Worm (Caenorhabditis elegans) whole organism, late embryonic: ENCODE data around the gene F07F6.7.

Source experiments
- C08G9.2 ChIP-seq: sonication (generic microtip); optimal IDR thresholded peaks from 2 replicates; lab custom pipeline; 2016; ENCODE audit warnings: mild to moderate bottlenecking, missing genetic modification characterization, moderate library complexity, missing compliant biosample characterization
- T23F11.4 ChIP-seq: fragments of 200-800 bp; sonication (Bioruptor generic); optimal IDR thresholded peaks from 2 replicates; lab custom pipeline; 2018; ENCODE audit warnings: mild to moderate bottlenecking, missing genetic modification characterization, missing compliant biosample characterization
- Y22D7AL.16 ChIP-seq: sonication (generic microtip); optimal IDR thresholded peaks from 2 replicates; lab custom pipeline; 2016; ENCODE audit warnings: missing genetic modification characterization, missing compliant biosample characterization
- ahr-1 ChIP-seq: sonication (generic microtip); optimal IDR thresholded peaks from 2 replicates; lab custom pipeline; 2016; ENCODE audit warnings: missing genetic modification characterization, missing compliant biosample characterization
- ceh-31 ChIP-seq: sonication (generic microtip); optimal IDR thresholded peaks from 2 replicates; lab custom pipeline; 2016; ENCODE audit warnings: missing genetic modification characterization, missing compliant biosample characterization
- ceh-34 ChIP-seq: sonication (generic microtip); optimal IDR thresholded peaks from 2 replicates; lab custom pipeline; 2016; ENCODE audit warnings: mild to moderate bottlenecking, missing genetic modification characterization, missing compliant biosample characterization
- ceh-45 ChIP-seq: fragments of 200-800 bp; sonication (Bioruptor generic); IDR thresholded peaks from 2 replicates; pipeline ENCODE4 v1.3.6; 2022; ENCODE audit warnings: missing genetic modification reagents, missing genetic modification characterization, missing compliant biosample characterization
- ceh-48 ChIP-seq: sonication (generic microtip); optimal IDR thresholded peaks from 2 replicates; lab custom pipeline; 2016; ENCODE audit warnings: missing genetic modification characterization, inconsistent platforms, missing compliant biosample characterization
- ceh-9 ChIP-seq: sonication (generic microtip); optimal IDR thresholded peaks from 2 replicates; lab custom pipeline; 2016; ENCODE audit warnings: mild to moderate bottlenecking, missing genetic modification characterization, inconsistent platforms, missing compliant biosample characterization
- dve-1 ChIP-seq: sonication (generic microtip); optimal IDR thresholded peaks from 2 replicates; lab custom pipeline; 2017; ENCODE audit warnings: antibody characterized with exemption, mild to moderate bottlenecking, missing genetic modification characterization, missing compliant biosample characterization
- elt-2 ChIP-seq: sonication (generic microtip); optimal IDR thresholded peaks from 2 replicates; lab custom pipeline; 2016; ENCODE audit warnings: missing genetic modification reagents, missing genetic modification characterization, missing compliant biosample characterization
- elt-4 ChIP-seq: sonication (generic microtip); optimal IDR thresholded peaks from 2 replicates; lab custom pipeline; 2016; ENCODE audit warnings: missing genetic modification characterization, missing compliant biosample characterization
- fkh-10 ChIP-seq: fragments of 150-350 bp; optimal IDR thresholded peaks from 2 replicates; lab custom pipeline; 2014; ENCODE audit warnings: missing biosample characterization, missing genetic modification reagents, missing genetic modification characterization
- hlh-15 ChIP-seq: sonication (generic microtip); optimal IDR thresholded peaks from 2 replicates; lab custom pipeline; 2016; ENCODE audit warnings: missing genetic modification characterization, missing compliant biosample characterization
- hlh-30 ChIP-seq: sonication (generic microtip); optimal IDR thresholded peaks from 2 replicates; lab custom pipeline; 2017; ENCODE audit warnings: antibody characterized with exemption, missing genetic modification characterization, missing compliant biosample characterization; ENCODE audit not compliant: insufficient read depth
- hlh-6 ChIP-seq: sonication (generic microtip); optimal IDR thresholded peaks from 2 replicates; lab custom pipeline; 2016; ENCODE audit warnings: missing genotype, missing genetic modification characterization, missing compliant biosample characterization
- hlh-8 ChIP-seq: sonication (generic microtip); optimal IDR thresholded peaks from 2 replicates; lab custom pipeline; 2016; ENCODE audit warnings: missing genotype, missing genetic modification characterization, missing compliant biosample characterization
- nhr-232 ChIP-seq: sonication (generic microtip); optimal IDR thresholded peaks from 2 replicates; lab custom pipeline; 2016; ENCODE audit warnings: missing genetic modification characterization, missing compliant biosample characterization
- pag-3 ChIP-seq: sonication (generic microtip); optimal IDR thresholded peaks from 2 replicates; lab custom pipeline; 2016; ENCODE audit warnings: missing compliant biosample characterization, missing genetic modification characterization, borderline replicate concordance
- pat-9 ChIP-seq: fragments of 200-800 bp; sonication (Bioruptor generic); optimal IDR thresholded peaks from 2 replicates; lab custom pipeline; 2018; ENCODE audit warnings: mild to moderate bottlenecking, missing genetic modification characterization, moderate library complexity, missing compliant biosample characterization
- pqm-1 ChIP-seq: sonication (generic microtip); optimal IDR thresholded peaks from 2 replicates; lab custom pipeline; 2016; ENCODE audit warnings: missing genetic modification characterization, missing compliant biosample characterization
- pros-1 ChIP-seq: fragments of 150-350 bp; optimal IDR thresholded peaks from 2 replicates; lab custom pipeline; 2014; ENCODE audit warnings: missing biosample characterization, missing genetic modification reagents, missing genetic modification characterization
- ref-2 ChIP-seq: sonication (generic microtip); optimal IDR thresholded peaks from 2 replicates; lab custom pipeline; 2016; ENCODE audit warnings: missing genetic modification characterization, missing compliant biosample characterization
- rnt-1 ChIP-seq: sonication (generic microtip); optimal IDR thresholded peaks from 2 replicates; lab custom pipeline; 2016; ENCODE audit warnings: missing genetic modification characterization, missing compliant biosample characterization
- tbx-2 ChIP-seq: sonication (generic microtip); optimal IDR thresholded peaks from 2 replicates; lab custom pipeline; 2016; ENCODE audit warnings: missing genetic modification characterization, missing compliant biosample characterization
- unc-55 ChIP-seq: sonication (generic microtip); optimal IDR thresholded peaks from 2 replicates; lab custom pipeline; 2017; ENCODE audit warnings: missing biosample characterization, missing genetic modification reagents, missing genetic modification characterization
- zip-5 ChIP-seq: sonication (generic microtip); optimal IDR thresholded peaks from 2 replicates; lab custom pipeline; 2016; ENCODE audit warnings: missing genetic modification characterization, missing compliant biosample characterization
- ztf-16 ChIP-seq: sonication (generic microtip); optimal IDR thresholded peaks from 2 replicates; lab custom pipeline; 2017; ENCODE audit warnings: missing genetic modification characterization, missing compliant biosample characterization

Gene F07F6.7

ce11 chrII:5423832-5424231, at the start of gene F07F6.7:
TSS of gene F07F6.7 (minus strand) at chrII:5423858.
- TF ChIP-seq ahr-1 (tag; lab: Kevin White, UChicago), result no peak
- TF ChIP-seq tbx-2 (tag; lab: Kevin White, UChicago), result no peak
- no peak for TF ChIP-seq elt-4 (tag; lab: Kevin White, UChicago)
- TF ChIP-seq ztf-16 (tag; lab: Kevin White, UChicago), result no peak
- no peak for TF ChIP-seq nhr-232 (tag; lab: Kevin White, UChicago)
- TF ChIP-seq hlh-8 (tag; lab: Kevin White, UChicago), result no peak
- TF ChIP-seq pag-3 (tag; lab: Kevin White, UChicago), result no peak
- TF ChIP-seq ceh-48 (tag; lab: Kevin White, UChicago), result no peak
- no peak for TF ChIP-seq ceh-45 (GFP tag; lab: Robert Waterston, UW)
- TF ChIP-seq C08G9.2 (tag; lab: Kevin White, UChicago), result no peak
- TF ChIP-seq T23F11.4 (GFP tag; lab: Kevin White, UChicago), result no peak
- TF ChIP-seq Y22D7AL.16 (tag; lab: Kevin White, UChicago), result no peak

- TF ChIP-seq unc-55 (GFP tag; lab: Kevin White, UChicago) (peak; percentile 48), pqm-1 (tag; lab: Kevin White, UChicago) (no peak)
Observed at ce11 chrII:5465729-5466408, 42.2 kb upstream of the F07F6.7 start, which contains the start of gene clr-1. TSS of gene clr-1 (plus strand) at chrII:5466358.

ce11 chrII:5463692-5464300, 40.1 kb upstream of the F07F6.7 start:
- TF ChIP-seq zip-5 (tag; lab: Kevin White, UChicago) (no peak), unc-55 (GFP tag; lab: Kevin White, UChicago) (peak; percentile 34), pqm-1 (tag; lab: Kevin White, UChicago) (no peak), ceh-9 (no peak)

ce11 chrII:5460911-5461310, 37.3 kb upstream of the F07F6.7 start:
- no peak for TF ChIP-seq dve-1 (tag; lab: Kevin White, UChicago)
- peak; percentile 2 for TF ChIP-seq ceh-31 (tag; lab: Kevin White, UChicago)
- TF ChIP-seq elt-2 (tag; lab: Kevin White, UChicago), result peak; percentile 34
- no peak for TF ChIP-seq pat-9
- TF ChIP-seq hlh-6 (tag; lab: Kevin White, UChicago), result no peak
- TF ChIP-seq fkh-10 (GFP tag; lab: Kevin White, UChicago), result no peak
- peak; percentile 19 for TF ChIP-seq tbx-2 (tag; lab: Kevin White, UChicago)
- peak; percentile 37 for TF ChIP-seq unc-55 (GFP tag; lab: Kevin White, UChicago)
- TF ChIP-seq rnt-1 (tag; lab: Kevin White, UChicago), result peak; percentile 9
- peak; percentile 30 for TF ChIP-seq ceh-34 (tag; lab: Kevin White, UChicago)
- TF ChIP-seq hlh-30 (tag; lab: Kevin White, UChicago), result peak; percentile 7
- TF ChIP-seq pros-1 (tag; lab: Kevin White, UChicago), result no peak
- TF ChIP-seq hlh-15 (tag; lab: Kevin White, UChicago), result no peak

ce11 chrII:5459534-5459933, 35.9 kb upstream of the F07F6.7 start:
- TF ChIP-seq elt-2 (tag; lab: Kevin White, UChicago) (peak; percentile 42), hlh-6 (tag; lab: Kevin White, UChicago) (no peak), pag-3 (tag; lab: Kevin White, UChicago) (no peak), ref-2 (tag; lab: Kevin White, UChicago) (no peak)
- TF ChIP-seq, all 69 proteins: peak for 1
